Fruit fly (Drosophila melanogaster) whole organism, wandering third instar larva: ENCODE measurements around the gene pasha.

Experiments used
- CrebA ChIP-seq: fragments of 200-800 bp; sonication (Bioruptor generic); optimal IDR thresholded peaks from 2 replicates; lab custom pipeline; 2016; ENCODE audit warnings: missing biosample characterization, mild to moderate bottlenecking, missing genetic modification characterization, borderline replicate concordance
- Jra ChIP-seq: sonication (Bioruptor generic); optimal IDR thresholded peaks from 2 replicates; lab custom pipeline; 2016; ENCODE audit warnings: missing biosample characterization, missing genetic modification characterization
- N ChIP-seq: fragments of >200 bp; optimal IDR thresholded peaks from 2 replicates; lab custom pipeline; 2018; ENCODE audit warnings: missing biosample characterization, missing external identifiers, missing genetic modification characterization
- OdsH ChIP-seq: fragments of 200-800 bp; sonication (Bioruptor generic); optimal IDR thresholded peaks from 2 replicates; lab custom pipeline; 2016; ENCODE audit warnings: missing biosample characterization, mild to moderate bottlenecking, missing genetic modification characterization
- psq ChIP-seq: fragments of 200-800 bp; sonication (Bioruptor generic); optimal IDR thresholded peaks from 3 replicates; lab custom pipeline; 2017; ENCODE audit warnings: missing biosample characterization, mild to moderate bottlenecking, missing genetic modification characterization, moderate library complexity
- usp ChIP-seq: fragments of >200 bp; optimal IDR thresholded peaks from 2 replicates; lab custom pipeline; 2017; ENCODE audit warnings: missing biosample characterization, missing genetic modification characterization

- no peak for TF ChIP-seq usp (GFP tag; lab: Kevin White, UChicago)
- no peak for TF ChIP-seq Jra (GFP tag; lab: Kevin White, UChicago)
- no peak for TF ChIP-seq N (GFP tag; lab: Kevin White, UChicago)
- no peak for TF ChIP-seq psq (GFP tag; lab: Kevin White, UChicago)
- TF ChIP-seq OdsH (GFP tag; lab: Kevin White, UChicago) = no peak
- no peak for TF ChIP-seq CrebA (GFP tag; lab: Kevin White, UChicago)
Measured at dm6 chr3R:31636501-31636900, 18.7 kb downstream of the pasha start.
